Worm (Caenorhabditis elegans) whole organism, L4 larva: Measurements from ENCODE around the gene sprp-4.

Source experiments
- ceh-44 ChIP-seq: fragments of 200-800 bp; sonication (Bioruptor generic); IDR thresholded peaks from 2 replicates; pipeline ENCODE4 v1.3.6; 2022; ENCODE audit warnings: missing genetic modification reagents, missing genetic modification characterization, missing compliant biosample characterization
- dve-1 ChIP-seq: sonication (generic microtip); optimal IDR thresholded peaks from 2 replicates; lab custom pipeline; 2017; ENCODE audit warnings: antibody characterized with exemption, mild to moderate bottlenecking, missing genetic modification characterization, missing compliant biosample characterization; ENCODE audit not compliant: insufficient read depth
- fos-1 ChIP-seq: fragments of 150-350 bp; optimal IDR thresholded peaks from 2 replicates; lab custom pipeline; 2014; ENCODE audit warnings: missing biosample characterization, missing genetic modification characterization
- hif-1 ChIP-seq, 2 experiments: sonication (generic microtip); optimal IDR thresholded peaks; 2 replicates each; lab custom pipeline; 2016 to 2017; ENCODE audit warnings: missing compliant biosample characterization in 2 of 2, missing genetic modification characterization in 2 of 2, missing genetic modification reagents in 2 of 2, missing genotype in 2 of 2, mild to moderate bottlenecking in 1 of 2
- lsy-2 ChIP-seq, 2 experiments: fragments of 150-350 bp in 1 of 2; sonication (generic microtip) in 1 of 2; optimal IDR thresholded peaks; 2 replicates each; lab custom pipeline; 2014 to 2017; ENCODE audit warnings: missing biosample characterization in 2 of 2, missing genetic modification characterization in 2 of 2
- mdt-29 ChIP-seq: fragments of 200-800 bp; sonication (Bioruptor generic); IDR thresholded peaks from 2 replicates; pipeline ENCODE4 v1.3.6; 2022; ENCODE audit warnings: missing genetic modification reagents, missing genetic modification characterization, missing compliant biosample characterization
- nhr-25 ChIP-seq: sonication (generic microtip); optimal IDR thresholded peaks from 2 replicates; lab custom pipeline; 2017; ENCODE audit warnings: missing genetic modification characterization, mild to moderate bottlenecking, missing compliant biosample characterization, antibody characterized with exemption, moderate library complexity, borderline replicate concordance; ENCODE audit not compliant: insufficient read depth
- nhr-76 ChIP-seq: fragments of 150-350 bp; optimal IDR thresholded peaks from 2 replicates; lab custom pipeline; 2014; ENCODE audit warnings: missing biosample characterization, missing genetic modification characterization
- pha-4 ChIP-seq, 2 experiments: fragments of 150-350 bp in 1 of 2; fragments of 200-800 bp in 1 of 2; sonication (Bioruptor generic) in 1 of 2; IDR thresholded peaks in 1 of 2; optimal IDR thresholded peaks in 1 of 2; 2 replicates each; pipeline versions ENCODE4 v1.3.6 to Lab custom; 2014 to 2022; ENCODE audit warnings: missing genetic modification characterization in 2 of 2, missing genetic modification reagents in 2 of 2, missing biosample characterization in 1 of 2, missing compliant biosample characterization in 1 of 2
- tra-1 ChIP-seq: fragments of 200-800 bp; sonication (Bioruptor generic); IDR thresholded peaks from 2 replicates; pipeline ENCODE4 v1.3.6; 2022; ENCODE audit warnings: missing genetic modification reagents, missing genetic modification characterization, missing compliant biosample characterization
- unc-62 ChIP-seq, 3 experiments: fragments of 150-350 bp in 1 of 3; sonication (generic microtip); optimal IDR thresholded peaks in 2 of 3; peaks in 1 of 3; 1 replicate in 1 of 3; 2 replicates in 2 of 3; lab custom pipeline; 2014 to 2017; ENCODE audit warnings: missing biosample characterization in 3 of 3, missing genetic modification characterization in 3 of 3, missing genetic modification reagents in 3 of 3, missing genotype in 1 of 3
- zag-1 ChIP-seq: fragments of 150-350 bp; optimal IDR thresholded peaks from 2 replicates; lab custom pipeline; 2014; ENCODE audit warnings: missing biosample characterization, missing genetic modification characterization
- zfp-3 ChIP-seq: fragments of 200-800 bp; sonication (Bioruptor generic); conservative IDR thresholded peaks from 2 replicates; pipeline ENCODE4 v1.3.6; 2022; ENCODE audit warnings: missing genetic modification reagents, missing genetic modification characterization, missing compliant biosample characterization

ce11 chrX:8879349-8879748, 25.9 kb upstream of the sprp-4 start, which contains the start of gene C06E2.2:
- TF ChIP-seq lsy-2 (tag; optimal IDR thresholded peaks at IDR 0.05; lab: Kevin White, UChicago) = no peak
- no peak for TF ChIP-seq mdt-29
- TF ChIP-seq unc-62 (GFP tag; optimal IDR thresholded peaks at IDR 0.05 in 1 of 2; lab: Kevin White, UChicago) = peak in 1 of 2 experiments; percentile 88
- TF ChIP-seq unc-62 (tag; optimal IDR thresholded peaks at IDR 0.05; lab: Kevin White, UChicago) = no peak
- no peak for TF ChIP-seq zfp-3
- no peak for TF ChIP-seq hif-1 (tag; optimal IDR thresholded peaks at IDR 0.05; lab: Kevin White, UChicago)
- no peak for TF ChIP-seq dve-1 (tag; lab: Kevin White, UChicago)
- no peak for TF ChIP-seq tra-1 (GFP tag; lab: Robert Waterston, UW)
- no peak for TF ChIP-seq ceh-44
- TF ChIP-seq nhr-76 = no peak
- TF ChIP-seq fos-1 (tag; lab: Kevin White, UChicago) = no peak
- no peak for TF ChIP-seq nhr-25 (tag; lab: Kevin White, UChicago)
- no peak for TF ChIP-seq pha-4 (GFP tag; IDR thresholded peaks at IDR 0.05; lab: Robert Waterston, UW)
- TF ChIP-seq pha-4 (tag; optimal IDR thresholded peaks at IDR 0.05; lab: Kevin White, UChicago) = no peak
- TF ChIP-seq zag-1 (tag; lab: Kevin White, UChicago) = no peak
